Worm (Caenorhabditis elegans): ENCODE results near the gene panl-2.
"Not testable (repeated sequence)": the region's sequence is repeated elsewhere in the genome, so short reads cannot be mapped to it uniquely, and the experiment has no call there.

Gene panl-2

DNA sequence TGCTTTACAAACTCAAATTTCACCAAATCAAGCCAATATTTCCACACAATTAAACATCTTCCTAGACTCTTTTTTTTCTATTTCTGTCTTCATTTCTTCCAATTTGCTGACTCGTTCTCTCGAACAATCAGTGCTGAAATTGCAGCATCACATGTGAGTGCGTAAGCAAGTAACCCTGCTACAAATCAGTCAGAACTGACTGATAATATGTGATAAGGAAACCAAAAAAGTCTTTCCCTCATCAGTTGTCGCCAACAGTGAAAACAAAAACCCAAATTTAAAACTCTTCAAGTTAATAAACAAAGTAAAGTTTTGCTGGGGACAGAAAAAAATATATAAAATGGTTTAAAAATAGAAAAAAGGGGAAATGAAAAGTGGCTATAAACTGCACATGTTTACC, 23.5 kb upstream of the panl-2 start:
- TF ChIP-seq pqm-1 (tag; optimal IDR thresholded peaks at IDR 0.05) (no peak), nhr-232 (tag; optimal IDR thresholded peaks at IDR 0.05) (no peak), madf-2 (tag; optimal IDR thresholded peaks at IDR 0.05) (no peak), elt-2 (tag; optimal IDR thresholded peaks at IDR 0.05) (peak; percentile 30), ztf-16 (tag; optimal IDR thresholded peaks at IDR 0.05) (no peak), hlh-30 (tag; optimal IDR thresholded peaks at IDR 0.05; ENCODE audit: insufficient read depth) (no peak), hlh-8 (tag; optimal IDR thresholded peaks at IDR 0.05) (no peak)

DNA sequence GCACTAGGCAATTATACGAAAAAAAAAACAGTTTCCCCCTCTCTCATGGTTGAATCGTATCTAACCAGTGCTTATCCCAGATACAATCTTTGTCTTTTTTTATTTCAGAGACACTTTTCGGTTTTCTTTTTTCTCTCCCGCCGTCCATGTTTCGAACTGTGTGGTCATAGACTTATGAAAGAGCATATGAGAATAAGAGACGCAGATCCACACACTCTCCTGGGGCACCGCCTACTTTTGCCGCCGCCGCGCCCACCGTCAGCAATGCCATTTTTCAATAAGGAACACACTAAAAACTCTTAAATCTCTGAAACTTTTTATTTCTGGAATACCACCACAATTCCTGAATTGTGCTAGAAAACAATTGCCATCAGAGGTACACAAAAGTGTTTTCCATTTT, 22.0 kb upstream of the panl-2 start, which contains the start of gene prk-1:
Gene prk-1, plus strand, starts transcription at position 269 of the 400 bp plus-strand sequence.
- no peak for TF ChIP-seq unc-86 (tag; optimal IDR thresholded peaks at IDR 0.05)
- no peak for TF ChIP-seq pat-9 (tag; optimal IDR thresholded peaks at IDR 0.05)
- TF ChIP-seq ref-2 (tag; optimal IDR thresholded peaks at IDR 0.05) = no peak
- no peak for TF ChIP-seq eyg-1 (tag; optimal IDR thresholded peaks at IDR 0.05)
- no peak for TF ChIP-seq fkh-6 (tag; optimal IDR thresholded peaks at IDR 0.05)
- TF ChIP-seq ceh-30 (tag; optimal IDR thresholded peaks at IDR 0.05) = no peak
- no peak for TF ChIP-seq che-1 (tag; optimal IDR thresholded peaks at IDR 0.05)
- no peak for TF ChIP-seq ahr-1 (tag; optimal IDR thresholded peaks at IDR 0.05)
- no peak for TF ChIP-seq ama-1 (optimal IDR thresholded peaks at IDR 0.05)
- no peak for TF ChIP-seq hlh-30 (tag; optimal IDR thresholded peaks at IDR 0.05; ENCODE audit: insufficient read depth)
- TF ChIP-seq pros-1 (tag; optimal IDR thresholded peaks at IDR 0.05) = no peak
- no peak for TF ChIP-seq hlh-15 (tag; optimal IDR thresholded peaks at IDR 0.05)
- no peak for TF ChIP-seq ceh-45 (GFP tag; IDR thresholded peaks at IDR 0.05)
- TF ChIP-seq C08G9.2 (tag; optimal IDR thresholded peaks at IDR 0.05) = no peak
- no peak for TF ChIP-seq C38D4.7 (GFP tag; optimal IDR thresholded peaks at IDR 0.05)
- TF ChIP-seq nfya-1 (tag; optimal IDR thresholded peaks at IDR 0.05) = no peak
- no peak for TF ChIP-seq ceh-24 (tag; optimal IDR thresholded peaks at IDR 0.05)
- TF ChIP-seq dmd-4 (tag; optimal IDR thresholded peaks at IDR 0.05; ENCODE audit: borderline replicate concordance) = no peak
- TF ChIP-seq elt-2 (tag; optimal IDR thresholded peaks at IDR 0.05) = no peak
- no peak for TF ChIP-seq npax-4 (tag; optimal IDR thresholded peaks at IDR 0.05)

DNA sequence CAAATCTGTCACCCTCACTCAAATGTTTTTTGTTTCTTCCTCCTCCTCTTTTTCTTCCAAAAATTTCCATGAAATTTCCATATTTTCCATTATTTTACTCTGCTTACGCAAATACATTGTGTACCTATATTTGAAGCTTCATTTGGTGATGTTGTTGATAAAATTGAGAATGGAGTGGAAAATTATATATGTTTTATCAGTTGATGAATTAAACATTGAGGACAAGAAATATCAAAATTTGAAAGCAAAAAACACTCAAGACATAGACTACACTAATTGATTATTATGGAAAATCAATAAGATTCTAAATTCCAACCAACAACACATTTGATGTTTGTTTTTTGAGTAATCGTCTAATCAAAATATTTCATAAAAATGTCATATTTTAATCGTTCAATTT, 21.3 kb upstream of the panl-2 start:
- TF ChIP-seq npax-4 (tag; optimal IDR thresholded peaks at IDR 0.05) = no peak
- TF ChIP-seq ceh-48 (tag; optimal IDR thresholded peaks at IDR 0.05) = no peak
- TF ChIP-seq pat-9 (tag; optimal IDR thresholded peaks at IDR 0.05) = no peak
- TF ChIP-seq hlh-15 (tag; optimal IDR thresholded peaks at IDR 0.05) = no peak
- no peak for TF ChIP-seq fkh-10 (GFP tag; optimal IDR thresholded peaks at IDR 0.05)
- no peak for TF ChIP-seq C08G9.2 (tag; optimal IDR thresholded peaks at IDR 0.05)
- TF ChIP-seq zip-5 (tag; optimal IDR thresholded peaks at IDR 0.05) = no peak
- TF ChIP-seq unc-3 (GFP tag; conservative IDR thresholded peaks at IDR 0.05) = no peak
- no peak for TF ChIP-seq unc-3 (tag; optimal IDR thresholded peaks at IDR 0.05)
- TF ChIP-seq ttx-3 (tag; optimal IDR thresholded peaks at IDR 0.05) = no peak
- TF ChIP-seq F13H6.1 (tag; optimal IDR thresholded peaks at IDR 0.05) = no peak
- no peak for TF ChIP-seq sdc-2 (tag; optimal IDR thresholded peaks at IDR 0.05)
- no peak for TF ChIP-seq K09A11.1 (tag; optimal IDR thresholded peaks at IDR 0.05; ENCODE audit: insufficient read depth)

DNA sequence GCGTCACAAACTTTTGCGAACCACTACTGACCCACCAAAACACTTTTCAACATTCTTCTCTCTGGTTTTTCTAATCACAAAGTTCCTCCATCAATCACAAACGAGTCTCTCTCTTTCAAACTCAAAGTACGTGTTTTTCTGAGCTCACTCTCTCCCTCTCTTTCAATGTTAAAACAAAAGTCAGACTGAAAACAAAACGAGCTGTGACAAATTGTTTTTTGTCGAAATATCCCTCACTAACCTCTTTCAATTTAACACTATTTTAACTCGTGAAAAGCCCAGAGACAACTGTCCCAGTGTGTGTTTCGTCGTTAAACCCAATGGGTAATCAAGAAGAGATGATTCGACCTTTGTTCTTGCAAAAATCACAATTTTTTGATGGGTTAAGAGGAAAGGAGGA, 20.1 kb upstream of the panl-2 start:
- no peak for TF ChIP-seq hlh-6 (tag; optimal IDR thresholded peaks at IDR 0.05)
- TF ChIP-seq ceh-18 (tag; optimal IDR thresholded peaks at IDR 0.05) = peak; percentile 78
- TF ChIP-seq ceh-48 (tag; optimal IDR thresholded peaks at IDR 0.05) = no peak
- no peak for TF ChIP-seq che-1 (tag; optimal IDR thresholded peaks at IDR 0.05)

DNA sequence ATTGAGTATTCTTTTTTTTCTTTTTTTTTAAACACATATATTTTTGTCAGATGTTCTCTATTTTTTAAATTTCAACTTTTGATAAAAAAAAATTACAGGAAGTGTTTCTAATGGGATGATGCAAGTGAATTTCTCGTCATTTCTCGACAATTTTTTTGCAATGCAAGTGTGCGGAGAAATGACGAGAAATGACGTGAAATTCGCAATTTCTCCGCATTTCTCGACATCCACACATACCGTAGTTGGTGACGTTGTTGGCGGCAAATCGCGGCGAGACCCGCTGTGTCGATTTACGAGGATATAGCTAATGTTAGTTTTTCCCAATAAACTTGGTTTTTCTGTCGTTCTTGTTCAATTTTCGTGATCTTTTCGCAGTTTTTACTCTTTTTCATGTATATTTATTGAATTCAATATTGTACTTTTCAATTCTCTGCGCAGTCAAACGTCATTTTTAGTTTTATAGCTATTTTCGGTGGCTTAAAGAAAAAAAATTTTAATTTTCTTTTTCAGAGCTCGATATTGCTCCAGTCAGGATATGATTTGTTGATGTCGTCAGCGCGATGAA, 14.1 kb upstream of the panl-2 start, which contains the start of gene F31E3.6:
Gene F31E3.6, plus strand, starts transcription at position 93 of the 565 bp plus-strand sequence.
- TF ChIP-seq unc-42 (tag; optimal IDR thresholded peaks at IDR 0.05); mec-3 (tag; optimal IDR thresholded peaks at IDR 0.05; ENCODE audit: borderline replicate concordance); hlh-13 (GFP tag; optimal IDR thresholded peaks at IDR 0.05): not testable (repeated sequence)

All from whole organism, late embryonic.